Worm (Caenorhabditis elegans): ENCODE measurements around the gene ska-3.

ce11 chrIII:5642692-5643091, 36.1 kb downstream of the ska-3 start:
- TF ChIP-seq ama-1 (optimal IDR thresholded peaks at IDR 0.05) (no peak), flt-1 (GFP tag; IDR thresholded peaks at IDR 0.05) (no peak), B0310.2 (tag; optimal IDR thresholded peaks at IDR 0.05) (no peak), aly-1 (tag; optimal IDR thresholded peaks at IDR 0.05) (no peak), sea-1 (GFP tag; conservative IDR thresholded peaks at IDR 0.05) (no peak), ets-7 (tag; optimal IDR thresholded peaks at IDR 0.05) (no peak), hmg-4 (GFP tag; optimal IDR thresholded peaks at IDR 0.05) (no peak)
